Fruit fly (Drosophila melanogaster): ENCODE data around the gene CG2614.

dm6 chr2L:20682136-20682733, 26.0 kb downstream of the CG2614 start, which contains the start of gene CG2617:
- TF ChIP-seq dl (GFP tag; optimal IDR thresholded peaks at IDR 0.05; ENCODE audit: insufficient read depth in 1 of 2, partially characterized antibody in 2 of 2) = no peak
- TF ChIP-seq Hr83 (GFP tag; optimal IDR thresholded peaks at IDR 0.05; ENCODE audit: poor library complexity, severe bottlenecking) = no peak
- no peak for TF ChIP-seq sage (GFP tag; optimal IDR thresholded peaks at IDR 0.05)
- TF ChIP-seq usp (GFP tag; optimal IDR thresholded peaks at IDR 0.05) = no peak
- peak; percentile 26 for TF ChIP-seq psq (GFP tag; optimal IDR thresholded peaks at IDR 0.05)

Data from whole organism, wandering third instar larva.